Worm (Caenorhabditis elegans): ENCODE data around the gene aipl-1.
A peak's percentile ranks its signal among the peaks of the same experiment; 100 is the strongest.

aipl-1 gene

ce11 chrV:15088613-15089012 is 48.0 kb downstream of the aipl-1 start, which contains the start of gene C01G10.18:
Gene C01G10.18 (minus strand): TSS chrV:15088713.
- TF ChIP-seq mep-1 (tag; optimal IDR thresholded peaks at IDR 0.05), result no peak
- TF ChIP-seq ceh-90 (tag; optimal IDR thresholded peaks at IDR 0.05), result no peak
- no peak for TF ChIP-seq fkh-10 (GFP tag; optimal IDR thresholded peaks at IDR 0.05)
- no peak for TF ChIP-seq sptf-1 (tag; optimal IDR thresholded peaks at IDR 0.05)
- TF ChIP-seq nhr-237 (tag; optimal IDR thresholded peaks at IDR 0.05), result no peak
- no peak for TF ChIP-seq isw-1 (GFP tag; IDR thresholded peaks at IDR 0.05)
- TF ChIP-seq nhr-28 (tag; optimal IDR thresholded peaks at IDR 0.05), result no peak
- no peak for TF ChIP-seq nhr-77 (tag; optimal IDR thresholded peaks at IDR 0.05)
- no peak for TF ChIP-seq aha-1 (tag; optimal IDR thresholded peaks at IDR 0.05)

ce11 chrV:15087207-15087706 is 49.3 kb downstream of the aipl-1 start, which contains the start of the genes C01G10.15 and C01G10.6:
Gene C01G10.15 (minus strand): TSS chrV:15087307.
Gene C01G10.6 (plus strand): TSS chrV:15087656.
- peak; percentile 39 for TF ChIP-seq lin-14 (GFP tag; optimal IDR thresholded peaks at IDR 0.05)
- TF ChIP-seq blmp-1 (tag; optimal IDR thresholded peaks at IDR 0.05), result no peak
- no peak for TF ChIP-seq elt-3 (tag; optimal IDR thresholded peaks at IDR 0.05)
- no peak for TF ChIP-seq tlp-1 (tag; optimal IDR thresholded peaks at IDR 0.05)
- no peak for TF ChIP-seq egl-27 (tag; optimal IDR thresholded peaks at IDR 0.05)
- TF ChIP-seq sptf-1 (tag; optimal IDR thresholded peaks at IDR 0.05), result no peak
- TF ChIP-seq efl-3 (GFP tag; optimal IDR thresholded peaks at IDR 0.05), result no peak
- TF ChIP-seq lsy-2 (tag; optimal IDR thresholded peaks at IDR 0.05), result no peak
- peak; percentile 52 for TF ChIP-seq nhr-77 (tag; optimal IDR thresholded peaks at IDR 0.05)
- TF ChIP-seq C34B4.2 (tag; optimal IDR thresholded peaks at IDR 0.05), result no peak
- no peak for TF ChIP-seq unc-130 (tag; optimal IDR thresholded peaks at IDR 0.05)
- no peak for TF ChIP-seq vab-15 (tag; optimal IDR thresholded peaks at IDR 0.05)
- TF ChIP-seq hpl-2 (GFP tag; optimal IDR thresholded peaks at IDR 0.05), result no peak
- TF ChIP-seq ceh-82 (tag; optimal IDR thresholded peaks at IDR 0.05), result no peak
- peak; percentile 29 for TF ChIP-seq tbx-2 (tag; optimal IDR thresholded peaks at IDR 0.05)
- TF ChIP-seq sox-4 (tag; optimal IDR thresholded peaks at IDR 0.05), result no peak
- TF ChIP-seq skn-1 (tag; optimal IDR thresholded peaks at IDR 0.05), result no peak
- no peak for TF ChIP-seq lin-13 (GFP tag; optimal IDR thresholded peaks at IDR 0.05)
- no peak for TF ChIP-seq hlh-17 (GFP tag; optimal IDR thresholded peaks at IDR 0.05; ENCODE audit: borderline replicate concordance)
- TF ChIP-seq lir-3 (tag; optimal IDR thresholded peaks at IDR 0.05; ENCODE audit: poor library complexity), result no peak
- TF ChIP-seq snu-23 (GFP tag; optimal IDR thresholded peaks at IDR 0.05), result no peak

DNA sequence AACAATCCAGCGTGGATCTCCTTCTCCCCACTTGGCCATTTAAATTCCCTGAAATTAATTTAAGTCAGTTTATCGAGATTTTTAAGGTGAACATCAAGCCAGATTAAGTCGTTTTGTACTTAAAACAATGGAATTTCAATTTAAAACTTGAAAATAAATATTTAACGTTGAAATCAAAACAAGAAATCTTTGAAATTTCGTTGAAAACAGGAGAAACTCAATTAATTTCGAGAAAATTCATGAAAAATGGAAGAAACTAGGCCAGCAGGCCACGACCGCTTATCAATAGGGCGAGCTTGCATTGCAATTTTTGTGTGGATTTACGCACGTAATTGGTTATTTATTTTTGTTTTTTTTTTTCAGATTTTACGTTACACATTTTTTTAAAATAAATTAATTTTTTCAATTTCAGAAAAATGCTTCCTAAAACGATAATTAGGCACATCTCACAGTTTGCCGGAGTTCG is 51.2 kb downstream of the aipl-1 start, which contains the start of the genes ahsa-1 and C01G10.7:
TSS of gene ahsa-1 (minus strand) at position 51 of the 466 bp plus-strand sequence.
TSS of gene C01G10.7 (plus strand) at position 413 of the 466 bp plus-strand sequence.
- no peak for TF ChIP-seq egl-13 (tag; optimal IDR thresholded peaks at IDR 0.05)
- no peak for TF ChIP-seq tlp-1 (tag; optimal IDR thresholded peaks at IDR 0.05)
- TF ChIP-seq F16B12.6 (tag; optimal IDR thresholded peaks at IDR 0.05), result peak; percentile 48
- TF ChIP-seq nhr-84 (tag; optimal IDR thresholded peaks at IDR 0.05), result no peak
- peak; percentile 74 for TF ChIP-seq skn-1 (tag; optimal IDR thresholded peaks at IDR 0.05)
- no peak for TF ChIP-seq hlh-17 (GFP tag; optimal IDR thresholded peaks at IDR 0.05; ENCODE audit: borderline replicate concordance)
- TF ChIP-seq snpc-4 (tag; optimal IDR thresholded peaks at IDR 0.05), result peak; percentile 87
- no peak for TF ChIP-seq sptf-1 (tag; optimal IDR thresholded peaks at IDR 0.05)
- TF ChIP-seq mef-2 (tag; optimal IDR thresholded peaks at IDR 0.05), result no peak
- no peak for TF ChIP-seq nhr-12 (tag; optimal IDR thresholded peaks at IDR 0.05)
- TF ChIP-seq unc-130 (tag; optimal IDR thresholded peaks at IDR 0.05), result peak; percentile 63
- TF ChIP-seq pax-3 (tag; optimal IDR thresholded peaks at IDR 0.05), result peak; percentile 99
- TF ChIP-seq ceh-82 (tag; optimal IDR thresholded peaks at IDR 0.05), result peak; percentile 83 to 91 (median 87)
- peak; percentile 94 for TF ChIP-seq dsc-1 (tag; optimal IDR thresholded peaks at IDR 0.05)
- no peak for TF ChIP-seq nhr-28 (tag; optimal IDR thresholded peaks at IDR 0.05)
- TF ChIP-seq fkh-4 (tag; optimal IDR thresholded peaks at IDR 0.05; ENCODE audit: borderline replicate concordance), result peak; percentile 94
- TF ChIP-seq nhr-85 (tag), result peak; percentile 97
- peak; percentile 93 for TF ChIP-seq vab-15 (tag; optimal IDR thresholded peaks at IDR 0.05)
- peak; percentile 33 for TF ChIP-seq zip-4 (GFP tag; optimal IDR thresholded peaks at IDR 0.05)
- TF ChIP-seq jun-1 (tag; optimal IDR thresholded peaks at IDR 0.05), result peak; percentile 61
- TF ChIP-seq swsn-7 (tag; optimal IDR thresholded peaks at IDR 0.05), result peak; percentile 90
- TF ChIP-seq ama-1 (optimal IDR thresholded peaks at IDR 0.05), result peak; percentile 25
- TF ChIP-seq sup-37 (GFP tag; optimal IDR thresholded peaks at IDR 0.05), result no peak
- TF ChIP-seq nhr-47 (tag; optimal IDR thresholded peaks at IDR 0.05), result peak; percentile 94
- TF ChIP-seq fos-1 (tag; optimal IDR thresholded peaks at IDR 0.05), result peak; percentile 60
- TF ChIP-seq isw-1 (GFP tag; IDR thresholded peaks at IDR 0.05), result peak; percentile 87
- no peak for TF ChIP-seq nhr-11 (tag; optimal IDR thresholded peaks at IDR 0.05)
- TF ChIP-seq hpl-2 (GFP tag; optimal IDR thresholded peaks at IDR 0.05), result peak; percentile 60
- peak; percentile 75 for TF ChIP-seq blmp-1 (tag; optimal IDR thresholded peaks at IDR 0.05)
- peak; percentile 69 for TF ChIP-seq elt-2 (tag; optimal IDR thresholded peaks at IDR 0.05)
- TF ChIP-seq dpl-1 (GFP tag; optimal IDR thresholded peaks at IDR 0.05), result peak; percentile 76 to 86 (median 84)
